Worm (Caenorhabditis elegans): Measurements from ENCODE around the gene W02B8.1.
"Not testable (repeated sequence)": the region's sequence is repeated elsewhere in the genome, so short reads cannot be mapped to it uniquely, and the experiment has no call there.

DNA sequence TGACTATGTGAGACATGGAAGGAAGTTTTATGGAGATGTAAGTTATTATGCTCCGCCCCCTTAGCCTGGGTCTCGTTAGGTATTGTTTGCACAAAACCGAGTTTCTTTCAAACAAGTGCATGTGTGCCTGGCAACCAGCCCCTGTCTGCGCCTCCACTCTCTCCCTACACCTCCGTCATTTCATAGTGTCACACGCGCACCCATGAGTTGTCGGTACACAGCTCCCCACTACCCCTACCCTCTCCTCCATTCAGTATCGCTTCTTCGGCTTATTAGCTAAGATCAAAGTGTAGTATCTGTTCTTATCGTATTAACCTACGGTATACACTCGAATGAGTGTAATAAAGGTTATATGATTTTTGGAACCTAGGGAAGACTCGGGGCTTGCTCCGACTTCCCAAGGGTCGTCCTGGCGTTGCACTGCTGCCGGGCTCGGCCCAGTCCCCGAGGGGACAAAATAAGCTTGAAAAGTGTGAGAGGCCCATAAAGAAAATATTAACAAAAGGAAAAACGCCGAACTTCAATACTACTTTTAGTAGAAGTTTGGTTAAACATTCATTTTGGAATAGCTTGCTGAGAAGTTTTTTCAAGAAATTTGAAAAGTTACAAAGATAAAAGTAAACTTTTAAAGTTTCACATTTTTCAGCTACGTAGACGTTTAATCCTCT is 49.2 kb downstream of the W02B8.1 start:
- not testable (repeated sequence) for TF ChIP-seq pha-4 (tag; optimal IDR thresholded peaks at IDR 0.05); sem-2 (GFP tag; optimal IDR thresholded peaks at IDR 0.05); snpc-4 (tag; optimal IDR thresholded peaks at IDR 0.05); nhr-12 (tag; optimal IDR thresholded peaks at IDR 0.05); nhr-28 (tag; optimal IDR thresholded peaks at IDR 0.05); ces-1 (GFP tag; optimal IDR thresholded peaks at IDR 0.05); lin-13 (tag; optimal IDR thresholded peaks at IDR 0.05); blmp-1 (tag; optimal IDR thresholded peaks at IDR 0.05); mab-5 (tag; optimal IDR thresholded peaks at IDR 0.05); nhr-76 (tag; optimal IDR thresholded peaks at IDR 0.05); unc-62 (GFP tag; optimal IDR thresholded peaks at IDR 0.05); ztf-11 (tag; optimal IDR thresholded peaks at IDR 0.05); nhr-237 (tag; optimal IDR thresholded peaks at IDR 0.05); mep-1 (tag; optimal IDR thresholded peaks at IDR 0.05)
